Worm (Caenorhabditis elegans): ENCODE results near the gene CC8.2.

- no peak for TF ChIP-seq nhr-237 (tag; optimal IDR thresholded peaks at IDR 0.05)
- no peak for TF ChIP-seq nhr-76 (tag; optimal IDR thresholded peaks at IDR 0.05)
- TF ChIP-seq nhr-12 (tag; optimal IDR thresholded peaks at IDR 0.05), result no peak
- TF ChIP-seq mab-5 (tag; optimal IDR thresholded peaks at IDR 0.05), result no peak
- no peak for TF ChIP-seq snpc-4 (tag; optimal IDR thresholded peaks at IDR 0.05)
- TF ChIP-seq lin-13 (tag; optimal IDR thresholded peaks at IDR 0.05), result no peak
- no peak for TF ChIP-seq cnd-1 (tag; optimal IDR thresholded peaks at IDR 0.05)
- no peak for TF ChIP-seq mep-1 (tag; optimal IDR thresholded peaks at IDR 0.05)
- TF ChIP-seq pha-4 (tag; optimal IDR thresholded peaks at IDR 0.05), result no peak
- no peak for TF ChIP-seq elt-1 (tag; optimal IDR thresholded peaks at IDR 0.05; ENCODE audit: borderline replicate concordance, insufficient read depth)
- TF ChIP-seq blmp-1 (tag; optimal IDR thresholded peaks at IDR 0.05), result no peak
- no peak for TF ChIP-seq unc-62 (GFP tag; optimal IDR thresholded peaks at IDR 0.05)
- TF ChIP-seq ztf-11 (tag; optimal IDR thresholded peaks at IDR 0.05), result no peak
Observed at ce11 chrIV:3599958-3600357, 48.5 kb downstream of the CC8.2 start, which contains the start of gene Y37E11B.7.

All from whole organism, mixed stage, embryonic.